Worm (Caenorhabditis elegans): ENCODE results near the gene Y77E11A.7.

Y77E11A.7 gene

ce11 chrIV:1420603-1421002 lies 954 bp upstream of the Y77E11A.7 start, which contains the start of gene jtr-1:
TSS of gene jtr-1 (plus strand) at chrIV:1420929.
- TF ChIP-seq hmbx-1 (tag; optimal IDR thresholded peaks at IDR 0.05) (no peak), tbx-37 (GFP tag; conservative IDR thresholded peaks at IDR 0.05) (no peak), tbx-11 (GFP tag; IDR thresholded peaks at IDR 0.05) (no peak), F13C5.2 (tag; optimal IDR thresholded peaks at IDR 0.05) (no peak), B0310.2 (tag; optimal IDR thresholded peaks at IDR 0.05) (no peak), ets-7 (tag; optimal IDR thresholded peaks at IDR 0.05) (no peak), flt-1 (GFP tag; IDR thresholded peaks at IDR 0.05) (no peak), ama-1 (optimal IDR thresholded peaks at IDR 0.05) (no peak), hmg-4 (GFP tag; optimal IDR thresholded peaks at IDR 0.05) (no peak), hnd-1 (tag; optimal IDR thresholded peaks at IDR 0.05) (no peak), tra-4 (tag; optimal IDR thresholded peaks at IDR 0.05) (no peak), scrt-1 (GFP tag; IDR thresholded peaks at IDR 0.05) (no peak), ceh-36 (tag; optimal IDR thresholded peaks at IDR 0.05) (no peak), pes-1 (GFP tag; IDR thresholded peaks at IDR 0.05) (no peak), ceh-13 (GFP tag; optimal IDR thresholded peaks at IDR 0.05) (no peak), sea-1 (GFP tag; conservative IDR thresholded peaks at IDR 0.05) (no peak)

ce11 chrIV:1409941-1410340 lies 9.7 kb downstream of the Y77E11A.7 start, which contains the start of gene rpc-11:
TSS of gene rpc-11 (minus strand) at chrIV:1410041.
- TF ChIP-seq aly-1 (tag; optimal IDR thresholded peaks at IDR 0.05) (no peak), tbx-11 (GFP tag; IDR thresholded peaks at IDR 0.05) (no peak), hnd-1 (tag; optimal IDR thresholded peaks at IDR 0.05) (no peak), pes-1 (GFP tag; IDR thresholded peaks at IDR 0.05) (no peak), B0310.2 (tag; optimal IDR thresholded peaks at IDR 0.05) (no peak), ceh-36 (tag; optimal IDR thresholded peaks at IDR 0.05) (no peak), F13C5.2 (tag; optimal IDR thresholded peaks at IDR 0.05) (no peak), hmg-4 (GFP tag; optimal IDR thresholded peaks at IDR 0.05) (no peak), scrt-1 (GFP tag; IDR thresholded peaks at IDR 0.05) (no peak), ets-7 (tag; optimal IDR thresholded peaks at IDR 0.05) (no peak), ama-1 (optimal IDR thresholded peaks at IDR 0.05) (no peak), flt-1 (GFP tag; IDR thresholded peaks at IDR 0.05) (no peak), tbx-37 (GFP tag; conservative IDR thresholded peaks at IDR 0.05) (no peak), hmbx-1 (tag; optimal IDR thresholded peaks at IDR 0.05) (no peak), sea-1 (GFP tag; conservative IDR thresholded peaks at IDR 0.05) (no peak), tra-4 (tag; optimal IDR thresholded peaks at IDR 0.05) (no peak)

DNA sequence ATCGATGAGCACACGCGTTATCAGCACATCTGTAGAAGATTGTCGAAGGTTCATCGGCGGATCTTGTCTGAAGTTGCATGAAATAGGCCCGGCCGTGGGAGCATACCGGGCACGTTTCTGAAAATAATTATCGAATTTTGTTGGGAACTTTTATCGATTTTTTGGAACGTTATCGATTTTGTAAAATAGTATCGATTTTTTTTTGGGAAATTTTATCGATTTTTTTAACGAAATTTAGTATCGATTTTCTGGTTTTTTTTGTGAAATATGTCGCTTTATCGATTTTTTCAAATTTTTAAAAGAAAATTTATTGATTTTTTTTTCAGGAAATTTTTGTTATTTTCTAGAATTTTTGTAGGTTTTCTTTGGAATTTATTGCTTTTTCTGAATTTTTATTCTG lies 10.9 kb downstream of the Y77E11A.7 start:
- TF ChIP-seq ets-7 (tag; optimal IDR thresholded peaks at IDR 0.05) = no peak
- TF ChIP-seq ceh-36 (tag; optimal IDR thresholded peaks at IDR 0.05) = no peak
- TF ChIP-seq sea-1 (GFP tag; conservative IDR thresholded peaks at IDR 0.05) = no peak
- TF ChIP-seq aly-1 (tag; optimal IDR thresholded peaks at IDR 0.05) = no peak
- no peak for TF ChIP-seq tbx-37 (GFP tag; conservative IDR thresholded peaks at IDR 0.05)
- TF ChIP-seq ceh-13 (GFP tag; optimal IDR thresholded peaks at IDR 0.05) = no peak
- no peak for TF ChIP-seq B0310.2 (tag; optimal IDR thresholded peaks at IDR 0.05)
- no peak for TF ChIP-seq ama-1 (optimal IDR thresholded peaks at IDR 0.05)

DNA sequence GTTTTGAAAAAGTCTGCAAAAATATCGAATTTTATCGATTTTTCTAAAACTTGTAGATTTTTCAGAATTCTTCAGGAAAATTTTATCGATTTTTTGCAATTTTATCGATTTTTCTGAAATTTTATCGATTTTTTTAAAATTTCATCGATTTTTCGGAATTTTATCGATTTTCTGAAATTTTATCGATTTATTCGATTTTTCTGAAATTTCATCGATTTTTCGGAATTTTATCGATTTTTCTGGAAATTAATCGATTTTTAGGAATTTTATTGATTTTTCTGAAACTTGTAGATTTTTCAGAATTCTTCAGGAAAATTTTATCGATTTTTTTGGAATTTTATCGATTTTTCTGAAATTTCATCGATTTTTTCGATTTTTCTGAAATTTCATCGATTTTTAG lies 11.5 kb downstream of the Y77E11A.7 start:
- TF ChIP-seq sea-1 (GFP tag; conservative IDR thresholded peaks at IDR 0.05) = no peak
- TF ChIP-seq B0310.2 (tag; optimal IDR thresholded peaks at IDR 0.05) = no peak
- TF ChIP-seq tbx-11 (GFP tag; IDR thresholded peaks at IDR 0.05) = no peak
- no peak for TF ChIP-seq hnd-1 (tag; optimal IDR thresholded peaks at IDR 0.05)
- no peak for TF ChIP-seq aly-1 (tag; optimal IDR thresholded peaks at IDR 0.05)
- no peak for TF ChIP-seq F13C5.2 (tag; optimal IDR thresholded peaks at IDR 0.05)
- TF ChIP-seq pes-1 (GFP tag; IDR thresholded peaks at IDR 0.05) = no peak
- TF ChIP-seq hmbx-1 (tag; optimal IDR thresholded peaks at IDR 0.05) = no peak
- TF ChIP-seq ceh-36 (tag; optimal IDR thresholded peaks at IDR 0.05) = no peak
- no peak for TF ChIP-seq ets-7 (tag; optimal IDR thresholded peaks at IDR 0.05)
- no peak for TF ChIP-seq ama-1 (optimal IDR thresholded peaks at IDR 0.05)
- no peak for TF ChIP-seq tra-4 (tag; optimal IDR thresholded peaks at IDR 0.05)
- no peak for TF ChIP-seq ceh-13 (GFP tag; optimal IDR thresholded peaks at IDR 0.05)
- no peak for TF ChIP-seq hmg-4 (GFP tag; optimal IDR thresholded peaks at IDR 0.05)
- TF ChIP-seq flt-1 (GFP tag; IDR thresholded peaks at IDR 0.05) = no peak
- TF ChIP-seq scrt-1 (GFP tag; IDR thresholded peaks at IDR 0.05) = no peak
- no peak for TF ChIP-seq tbx-37 (GFP tag; conservative IDR thresholded peaks at IDR 0.05)

DNA sequence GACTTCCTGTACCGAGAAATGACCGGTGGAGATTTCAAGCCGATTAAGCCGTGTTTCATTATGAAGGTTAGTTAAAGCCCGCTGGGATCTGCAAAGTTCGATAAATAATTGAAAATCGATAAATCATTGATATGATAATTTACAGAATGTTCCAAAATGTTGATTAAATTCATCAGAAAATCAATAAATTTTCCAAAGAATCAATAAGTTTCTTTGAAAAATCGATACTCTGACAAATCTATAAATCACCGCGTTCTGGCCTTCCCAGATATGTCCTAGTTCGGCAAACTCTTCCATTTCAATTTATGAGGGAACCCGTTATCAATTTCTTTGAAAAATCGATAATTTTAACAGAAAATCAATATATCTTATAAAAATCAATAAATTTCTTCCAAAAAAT lies 12.1 kb downstream of the Y77E11A.7 start:
- TF ChIP-seq flt-1 (GFP tag; IDR thresholded peaks at IDR 0.05) (no peak), ceh-13 (GFP tag; optimal IDR thresholded peaks at IDR 0.05) (no peak), hmbx-1 (tag; optimal IDR thresholded peaks at IDR 0.05) (no peak), scrt-1 (GFP tag; IDR thresholded peaks at IDR 0.05) (no peak), ets-7 (tag; optimal IDR thresholded peaks at IDR 0.05) (no peak)

- TF ChIP-seq ceh-36 (tag; optimal IDR thresholded peaks at IDR 0.05) (no peak), hmbx-1 (tag; optimal IDR thresholded peaks at IDR 0.05) (no peak), sea-1 (GFP tag; conservative IDR thresholded peaks at IDR 0.05) (no peak), aly-1 (tag; optimal IDR thresholded peaks at IDR 0.05) (no peak), pes-1 (GFP tag; IDR thresholded peaks at IDR 0.05) (no peak), tra-4 (tag; optimal IDR thresholded peaks at IDR 0.05) (no peak), F13C5.2 (tag; optimal IDR thresholded peaks at IDR 0.05) (no peak), tbx-37 (GFP tag; conservative IDR thresholded peaks at IDR 0.05) (no peak), scrt-1 (GFP tag; IDR thresholded peaks at IDR 0.05) (no peak), ceh-13 (GFP tag; optimal IDR thresholded peaks at IDR 0.05) (no peak), flt-1 (GFP tag; IDR thresholded peaks at IDR 0.05) (no peak), hmg-4 (GFP tag; optimal IDR thresholded peaks at IDR 0.05) (no peak), hnd-1 (tag; optimal IDR thresholded peaks at IDR 0.05) (no peak), tbx-11 (GFP tag; IDR thresholded peaks at IDR 0.05) (no peak), B0310.2 (tag; optimal IDR thresholded peaks at IDR 0.05) (no peak), ama-1 (optimal IDR thresholded peaks at IDR 0.05) (no peak), ets-7 (tag; optimal IDR thresholded peaks at IDR 0.05) (no peak)
Measured at ce11 chrIV:1407049-1407448, 12.6 kb downstream of the Y77E11A.7 start.

DNA sequence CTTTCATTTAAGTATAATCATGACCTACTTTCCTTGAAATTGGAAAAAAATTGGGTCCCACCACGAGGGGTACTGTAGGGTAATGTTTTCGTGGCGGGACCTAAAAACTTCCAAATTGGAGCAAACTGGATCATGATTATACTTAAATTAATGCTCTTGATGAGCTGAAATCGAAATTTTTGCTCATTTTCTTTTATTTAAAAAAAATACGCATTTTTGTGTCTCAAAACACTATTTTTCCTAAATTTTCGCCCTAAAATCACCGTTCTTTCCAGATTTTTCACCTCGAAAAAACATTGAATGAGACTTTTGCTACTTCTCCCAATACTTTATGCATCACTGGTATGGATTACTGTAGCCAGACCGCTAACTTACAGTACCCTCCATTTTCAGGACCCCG lies 13.4 kb downstream of the Y77E11A.7 start, which contains the start of gene spp-31:
spp-31 (plus strand) TSS at position 301 of the 400 bp plus-strand sequence.
- TF ChIP-seq tbx-11 (GFP tag; IDR thresholded peaks at IDR 0.05) (no peak), tbx-37 (GFP tag; conservative IDR thresholded peaks at IDR 0.05) (no peak)

Measured in whole organism, early embryonic.